Fruit fly (Drosophila melanogaster): ENCODE results near the gene CG11882.

CG11882 gene

dm6 chr3R:29159620-29160019, 11.6 kb upstream of the CG11882 start:
- TF ChIP-seq eg (GFP tag; IDR thresholded peaks at IDR 0.05) (no peak), svp (GFP tag) (peak; percentile 58)

- TF ChIP-seq Eip93F (GFP tag; optimal IDR thresholded peaks at IDR 0.05) (no peak), Blimp-1 (GFP tag; optimal IDR thresholded peaks at IDR 0.05) (no peak), CG10631 (GFP tag; optimal IDR thresholded peaks at IDR 0.05) (no peak), topi (GFP tag; optimal IDR thresholded peaks at IDR 0.05) (no peak), svp (GFP tag) (peak; percentile 92), esn (GFP tag; optimal IDR thresholded peaks at IDR 0.05) (no peak)
Observed at dm6 chr3R:29158721-29159120, 10.7 kb upstream of the CG11882 start.

dm6 chr3R:29157418-29158398, 9.7 kb upstream of the CG11882 start, which contains the start of gene rdog:
TSS of gene rdog (plus strand) at chr3R:29158122.
- TF ChIP-seq Smox (GFP tag; optimal IDR thresholded peaks at IDR 0.05) (peak; percentile 85), salr (GFP tag; optimal IDR thresholded peaks at IDR 0.05) (peak; percentile 37 to 89), dsx (GFP tag; optimal IDR thresholded peaks at IDR 0.05; ENCODE audit: poor library complexity, severe bottlenecking) (peak; percentile 61), CG31627 (GFP tag; optimal IDR thresholded peaks at IDR 0.05) (peak; percentile 88), fd85E (GFP tag; optimal IDR thresholded peaks at IDR 0.05) (no peak), CG7368 (GFP tag; optimal IDR thresholded peaks at IDR 0.05) (peak; percentile 50), fkh (GFP tag; optimal IDR thresholded peaks at IDR 0.05) (peak; percentile 40), Ets96B (tag; optimal IDR thresholded peaks at IDR 0.05) (peak; percentile 52), Eip93F (GFP tag; optimal IDR thresholded peaks at IDR 0.05) (no peak), Lpt (GFP tag; optimal IDR thresholded peaks at IDR 0.05) (peak; percentile 41), CG34406 (GFP tag; optimal IDR thresholded peaks at IDR 0.05) (peak; percentile 78), svp (GFP tag) (peak; percentile 75), CG32006 (GFP tag; optimal IDR thresholded peaks at IDR 0.05) (peak; percentile 88), Sox15 (GFP tag; optimal IDR thresholded peaks at IDR 0.05) (peak; percentile 74), CG1621 (tag; optimal IDR thresholded peaks at IDR 0.05) (peak; percentile 82), esn (GFP tag; optimal IDR thresholded peaks at IDR 0.05) (peak; percentile 93), Hr4 (GFP tag; optimal IDR thresholded peaks at IDR 0.05) (peak; percentile 88), Ets21C (GFP tag; optimal IDR thresholded peaks at IDR 0.05) (peak; percentile 78), ss (GFP tag; optimal IDR thresholded peaks at IDR 0.05) (peak in 1 of 2 experiments; percentile 85), OdsH (GFP tag; optimal IDR thresholded peaks at IDR 0.05) (peak; percentile 83), CG6276 (GFP tag; optimal IDR thresholded peaks at IDR 0.05) (peak; percentile 67), pdm3 (GFP tag; optimal IDR thresholded peaks at IDR 0.05) (peak; percentile 85), CG3032 (tag; optimal IDR thresholded peaks at IDR 0.05) (peak; percentile 59), Eip78C (GFP tag) (peak; percentile 98), dac (GFP tag; optimal IDR thresholded peaks at IDR 0.05) (peak; percentile 56), CG4318 (GFP tag; optimal IDR thresholded peaks at IDR 0.05) (no peak), CG8632 (GFP tag; optimal IDR thresholded peaks at IDR 0.05) (peak; percentile 81), CG6163 (GFP tag; IDR thresholded peaks at IDR 0.05) (no peak), CG6792 (GFP tag; optimal IDR thresholded peaks at IDR 0.05) (peak; percentile 88), Blimp-1 (GFP tag; optimal IDR thresholded peaks at IDR 0.05) (peak; percentile 64), achi (GFP tag; optimal IDR thresholded peaks at IDR 0.05) (peak; percentile 82), eg (GFP tag; IDR thresholded peaks at IDR 0.05) (peak; percentile 55), CG6854 (GFP tag; optimal IDR thresholded peaks at IDR 0.05) (peak; percentile 78), vri (GFP tag; optimal IDR thresholded peaks at IDR 0.05) (peak; percentile 74), Eip75B (GFP tag; optimal IDR thresholded peaks at IDR 0.05) (peak; percentile 89), lz (GFP tag; optimal IDR thresholded peaks at IDR 0.05) (peak; percentile 89), CG11294 (GFP tag; IDR thresholded peaks at IDR 0.05) (no peak), CG3919 (GFP tag; optimal IDR thresholded peaks at IDR 0.05) (peak; percentile 87), fd59A (GFP tag; optimal IDR thresholded peaks at IDR 0.05) (peak; percentile 70), CG10669 (GFP tag; optimal IDR thresholded peaks at IDR 0.05) (peak; percentile 78), Hr39 (GFP tag; optimal IDR thresholded peaks at IDR 0.05) (peak; percentile 89), CG8319 (GFP tag; optimal IDR thresholded peaks at IDR 0.05) (peak; percentile 86), CG9139 (GFP tag; optimal IDR thresholded peaks at IDR 0.05) (no peak)
